Fruit fly (Drosophila melanogaster): Measurements from ENCODE around the gene Naa30B.

DNA sequence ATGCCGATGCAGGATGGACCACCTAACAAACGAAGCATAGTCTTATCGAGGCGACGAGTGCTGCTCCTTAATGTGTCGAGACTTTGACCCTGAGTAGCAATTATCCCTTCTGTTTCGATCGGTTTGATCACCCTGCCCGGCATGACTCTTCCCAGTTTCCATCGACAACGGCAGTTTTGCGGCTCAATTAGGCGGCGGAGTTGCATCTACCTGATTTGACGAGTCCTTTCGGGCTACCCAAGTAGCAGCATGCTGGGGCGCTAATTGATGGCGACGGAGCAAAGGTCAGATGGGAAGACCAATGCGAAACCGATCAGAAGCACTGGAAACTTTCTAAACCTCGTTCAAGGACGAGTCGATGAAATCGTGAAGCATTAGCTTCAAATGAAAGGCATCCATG, 823 bp downstream of the Naa30B start:
- TF ChIP-seq CG8478 (optimal IDR thresholded peaks at IDR 0.05) (no peak), CTCF (optimal IDR thresholded peaks at IDR 0.05) (no peak)

Data from S2 (cell line).